Worm (Caenorhabditis elegans) whole organism, young adult: ENCODE data around the gene ama-1.

Source experiments
- B0019.2 ChIP-seq: fragments of 200-800 bp; sonication (Bioruptor generic); conservative IDR thresholded peaks from 2 replicates; pipeline ENCODE4 v1.3.6; 2022; ENCODE audit warnings: missing genetic modification reagents, missing genetic modification characterization, missing compliant biosample characterization
- B0261.1 ChIP-seq: sonication (generic microtip); optimal IDR thresholded peaks from 2 replicates; lab custom pipeline; 2016; ENCODE audit warnings: mild to moderate bottlenecking, missing genetic modification characterization, moderate library complexity, missing compliant biosample characterization
- F39B2.1 ChIP-seq: fragments of 200-800 bp; sonication (Bioruptor generic); IDR thresholded peaks from 2 replicates; pipeline ENCODE4 v1.3.6; 2022; ENCODE audit warnings: missing genetic modification reagents, missing genetic modification characterization, missing compliant biosample characterization
- F57A8.1 ChIP-seq: fragments of 200-800 bp; sonication (Bioruptor generic); optimal IDR thresholded peaks from 2 replicates; lab custom pipeline; 2018; ENCODE audit warnings: mild to moderate bottlenecking, missing genetic modification characterization, moderate library complexity, missing compliant biosample characterization
- K12H6.12 ChIP-seq: fragments of 200-800 bp; sonication (Bioruptor generic); optimal IDR thresholded peaks from 2 replicates; lab custom pipeline; 2018; ENCODE audit warnings: mild to moderate bottlenecking, missing genetic modification characterization, missing compliant biosample characterization
- Y53G8AR.9 ChIP-seq: fragments of 200-800 bp; sonication (Bioruptor generic); conservative IDR thresholded peaks from 2 replicates; pipeline ENCODE4 v1.3.6; 2022; ENCODE audit warnings: missing genetic modification reagents, missing genetic modification characterization, missing compliant biosample characterization
- akir-1 ChIP-seq: fragments of 200-800 bp; sonication (Bioruptor generic); optimal IDR thresholded peaks from 2 replicates; lab custom pipeline; 2018; ENCODE audit warnings: mild to moderate bottlenecking, missing genetic modification characterization, moderate library complexity, missing compliant biosample characterization
- ama-1 ChIP-seq, 3 experiments: fragments of 150-350 bp in 1 of 3; sonication (generic microtip) in 2 of 3; optimal IDR thresholded peaks; 2 replicates each; lab custom pipeline; 2014 to 2018; ENCODE audit warnings: missing biosample characterization in 2 of 3, missing genetic modification characterization in 2 of 3, missing genetic modification reagents in 2 of 3
- atf-7 ChIP-seq: sonication (generic microtip); optimal IDR thresholded peaks from 2 replicates; lab custom pipeline; 2017; ENCODE audit warnings: mild to moderate bottlenecking, missing genetic modification characterization, missing compliant biosample characterization
- athp-1 ChIP-seq: sonication (generic microtip); optimal IDR thresholded peaks from 2 replicates; lab custom pipeline; 2017; ENCODE audit warnings: mild to moderate bottlenecking, missing genetic modification characterization, missing compliant biosample characterization
- attf-3 ChIP-seq: fragments of 200-800 bp; sonication (Bioruptor generic); conservative IDR thresholded peaks from 2 replicates; pipeline ENCODE4 v1.3.6; 2022; ENCODE audit warnings: missing genetic modification reagents, missing genetic modification characterization, missing compliant biosample characterization
- bed-2 ChIP-seq: fragments of 200-800 bp; sonication (Bioruptor generic); IDR thresholded peaks from 2 replicates; pipeline ENCODE4 v1.3.6; 2022; ENCODE audit warnings: missing genetic modification reagents, missing genetic modification characterization, missing compliant biosample characterization
- ceh-58 ChIP-seq: fragments of 200-800 bp; sonication (Bioruptor generic); IDR thresholded peaks from 2 replicates; pipeline ENCODE4 v1.3.6; 2022; ENCODE audit warnings: missing genetic modification characterization, missing compliant biosample characterization
- dpff-1 ChIP-seq: sonication (generic microtip); optimal IDR thresholded peaks from 2 replicates; lab custom pipeline; 2017; ENCODE audit warnings: mild to moderate bottlenecking, missing genetic modification characterization, missing compliant biosample characterization
- dpl-1 ChIP-seq: fragments of 150-350 bp; optimal IDR thresholded peaks from 2 replicates; lab custom pipeline; 2014; ENCODE audit warnings: missing biosample characterization, missing genetic modification reagents, missing genetic modification characterization
- egl-18 ChIP-seq: fragments of 200-800 bp; sonication (Bioruptor generic); IDR thresholded peaks from 2 replicates; pipeline ENCODE4 v1.3.6; 2022; ENCODE audit warnings: missing genetic modification reagents, missing genetic modification characterization, missing compliant biosample characterization
- hlh-12 ChIP-seq: sonication (generic microtip); optimal IDR thresholded peaks from 2 replicates; lab custom pipeline; 2016; ENCODE audit warnings: missing genetic modification characterization, missing compliant biosample characterization
- hmg-1.2 ChIP-seq: fragments of 200-800 bp; sonication (Bioruptor generic); IDR thresholded peaks from 2 replicates; pipeline ENCODE4 v1.3.6; 2022; ENCODE audit warnings: missing genetic modification reagents, missing genetic modification characterization, missing compliant biosample characterization
- hrde-1 ChIP-seq: sonication (generic microtip); optimal IDR thresholded peaks from 2 replicates; lab custom pipeline; 2016; ENCODE audit warnings: missing genetic modification characterization, mild to moderate bottlenecking, missing compliant biosample characterization, moderate library complexity, missing genotype, missing genetic modification reagents, borderline replicate concordance
- hsf-1 ChIP-seq: fragments of 200-800 bp; sonication (Bioruptor generic); IDR thresholded peaks from 2 replicates; pipeline ENCODE4 v1.3.6; 2022; ENCODE audit warnings: missing genetic modification reagents, missing genetic modification characterization, missing compliant biosample characterization
- lag-1 ChIP-seq: fragments of 200-800 bp; sonication (Bioruptor generic); IDR thresholded peaks from 2 replicates; pipeline ENCODE4 v1.3.6; 2022; ENCODE audit warnings: missing genetic modification reagents, missing genetic modification characterization, missing compliant biosample characterization
- lin-26 ChIP-seq: fragments of 200-800 bp; sonication (Bioruptor generic); IDR thresholded peaks from 2 replicates; pipeline ENCODE4 v1.3.6; 2022; ENCODE audit warnings: missing genetic modification reagents, missing genetic modification characterization, missing compliant biosample characterization
- madf-3 ChIP-seq: fragments of 200-800 bp; sonication (Bioruptor generic); IDR thresholded peaks from 2 replicates; pipeline ENCODE4 v1.3.6; 2022; ENCODE audit warnings: missing genetic modification reagents, missing genetic modification characterization, missing compliant biosample characterization
- madf-6 ChIP-seq: fragments of 200-800 bp; sonication (Bioruptor generic); IDR thresholded peaks from 2 replicates; pipeline ENCODE4 v1.3.6; 2022; ENCODE audit warnings: missing genetic modification reagents, missing genetic modification characterization, missing compliant biosample characterization
- nfyb-1 ChIP-seq: fragments of 200-800 bp; sonication (Bioruptor generic); IDR thresholded peaks from 2 replicates; pipeline ENCODE4 v1.3.6; 2022; ENCODE audit warnings: missing genetic modification reagents, missing genetic modification characterization, missing compliant biosample characterization
- nhr-179 ChIP-seq: sonication (generic microtip); optimal IDR thresholded peaks from 2 replicates; lab custom pipeline; 2016; ENCODE audit warnings: mild to moderate bottlenecking, missing genetic modification characterization, missing compliant biosample characterization
- nhr-80 ChIP-seq: sonication (generic microtip); optimal IDR thresholded peaks from 2 replicates; lab custom pipeline; 2016; ENCODE audit warnings: missing genetic modification characterization, missing compliant biosample characterization
- rec-8 ChIP-seq, 2 experiments: sonication (generic microtip); optimal IDR thresholded peaks; 2 replicates each; lab custom pipeline; 2016; ENCODE audit warnings: mild to moderate bottlenecking in 2 of 2, missing genetic modification characterization in 2 of 2, missing genetic modification reagents in 2 of 2, missing genotype in 2 of 2, missing biosample characterization in 1 of 2, missing compliant biosample characterization in 1 of 2, moderate library complexity in 1 of 2
- snpc-1.3 ChIP-seq: sonication (generic microtip); optimal IDR thresholded peaks from 2 replicates; lab custom pipeline; 2017; ENCODE audit warnings: missing genetic modification characterization, mild to moderate bottlenecking, missing compliant biosample characterization, antibody characterized with exemption, moderate library complexity, missing genotype, missing genetic modification reagents; ENCODE audit not compliant: insufficient read depth
- snpc-4 ChIP-seq, 5 experiments: fragments of 150-350 bp in 1 of 5; sonication (generic microtip) in 4 of 5; optimal IDR thresholded peaks; 2 replicates each; lab custom pipeline; 2014 to 2018; ENCODE audit warnings: missing genetic modification characterization in 5 of 5, missing biosample characterization in 3 of 5, antibody characterized with exemption in 2 of 5, mild to moderate bottlenecking in 2 of 5, missing compliant biosample characterization in 2 of 5, missing genotype in 2 of 5, moderate library complexity in 2 of 5, missing genetic modification reagents in 1 of 5
- somi-1 ChIP-seq: fragments of 200-800 bp; sonication (Bioruptor generic); optimal IDR thresholded peaks from 2 replicates; lab custom pipeline; 2018; ENCODE audit warnings: mild to moderate bottlenecking, missing genetic modification characterization, missing compliant biosample characterization
- sptf-2 ChIP-seq: fragments of 200-800 bp; sonication (Bioruptor generic); optimal IDR thresholded peaks from 2 replicates; lab custom pipeline; 2018; ENCODE audit warnings: mild to moderate bottlenecking, missing genetic modification characterization, missing compliant biosample characterization
- unc-130 ChIP-seq: sonication (generic microtip); optimal IDR thresholded peaks from 2 replicates; lab custom pipeline; 2016; ENCODE audit warnings: missing genetic modification reagents, missing genetic modification characterization, missing compliant biosample characterization
- ztf-26 ChIP-seq: sonication (generic microtip); optimal IDR thresholded peaks from 2 replicates; lab custom pipeline; 2017; ENCODE audit warnings: missing genetic modification characterization, missing compliant biosample characterization
- ztf-28 ChIP-seq: fragments of 200-800 bp; sonication (Bioruptor generic); IDR thresholded peaks from 2 replicates; pipeline ENCODE4 v1.3.6; 2022; ENCODE audit warnings: missing genetic modification reagents, missing genetic modification characterization, missing compliant biosample characterization

The ama-1 gene

DNA sequence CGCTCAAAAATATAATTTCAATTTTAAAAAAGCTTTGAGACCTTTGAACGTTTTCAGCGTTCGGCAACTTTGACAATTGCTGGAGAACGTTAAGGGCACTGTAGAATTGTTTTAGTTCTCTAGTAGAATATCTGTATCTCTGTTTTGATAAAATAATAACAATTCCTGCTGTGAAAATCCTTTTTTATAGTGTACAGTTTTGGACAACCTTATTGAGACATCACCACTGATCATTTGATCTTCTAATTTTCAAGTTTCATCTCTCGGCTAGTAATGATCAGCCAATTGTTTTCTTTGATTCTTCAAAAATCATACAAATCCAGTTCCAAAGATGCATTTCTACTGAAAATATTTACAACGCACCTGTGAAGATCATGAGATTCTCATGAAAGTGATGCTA is 44.7 kb downstream of the ama-1 start, which contains the start of gene F15E6.10:
Gene F15E6.10, plus strand, starts transcription at position 301 of the 400 bp plus-strand sequence.
- no peak for TF ChIP-seq K12H6.12 (tag; lab: Kevin White, UChicago)
- TF ChIP-seq rec-8 (tag; optimal IDR thresholded peaks at IDR 0.05; lab: Kevin White, UChicago): no peak
- no peak for TF ChIP-seq dpff-1 (tag; lab: Kevin White, UChicago)
- TF ChIP-seq sptf-2: no peak
- no peak for TF ChIP-seq hrde-1 (tag; lab: Kevin White, UChicago)
- TF ChIP-seq hsf-1: no peak
- TF ChIP-seq nhr-80 (tag; lab: Kevin White, UChicago): no peak
- no peak for TF ChIP-seq egl-18 (GFP tag; lab: Robert Waterston, UW)
- no peak for TF ChIP-seq dpl-1
- no peak for TF ChIP-seq B0019.2 (GFP tag; lab: Robert Waterston, UW)
- no peak for TF ChIP-seq athp-1 (tag; lab: Kevin White, UChicago)
- TF ChIP-seq snpc-1.3 (tag; lab: Kevin White, UChicago): no peak
- no peak for TF ChIP-seq nhr-179 (tag; lab: Kevin White, UChicago)
- TF ChIP-seq attf-3 (GFP tag; lab: Robert Waterston, UW): no peak
- no peak for TF ChIP-seq hlh-12 (tag; lab: Kevin White, UChicago)
- TF ChIP-seq F57A8.1: no peak
- TF ChIP-seq snpc-4 (GFP tag; optimal IDR thresholded peaks at IDR 0.05; lab: Kevin White, UChicago): no peak
- TF ChIP-seq snpc-4 (tag; optimal IDR thresholded peaks at IDR 0.05; lab: Kevin White, UChicago): no peak

DNA sequence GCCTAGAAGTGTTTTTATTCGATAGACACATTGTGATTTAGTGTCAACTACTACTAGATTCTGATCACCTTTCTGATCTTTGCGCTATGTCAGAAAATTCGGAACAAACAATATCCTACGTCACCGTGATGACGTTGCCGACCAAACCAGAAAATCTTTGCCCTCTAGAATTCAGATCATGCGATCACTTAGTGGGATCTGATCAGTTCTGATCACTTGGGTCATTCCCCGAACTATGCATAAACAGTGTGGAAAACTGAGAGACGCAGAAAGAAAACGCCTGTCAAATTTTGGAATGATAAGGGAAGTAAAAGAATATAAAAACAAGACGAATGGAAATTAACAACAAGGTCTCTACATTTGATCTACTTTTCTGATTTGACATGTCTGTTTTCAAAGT is 46.7 kb downstream of the ama-1 start, which contains the start of gene F15E6.3:
Gene F15E6.3, plus strand, starts transcription at position 344 of the 400 bp plus-strand sequence.
- TF ChIP-seq somi-1 (GFP tag; lab: Kevin White, UChicago) (peak; percentile 14), nfyb-1 (peak; percentile 22; the same call in 1 of the 2 replicates), ceh-58 (GFP tag; lab: Robert Waterston, UW) (no peak), atf-7 (tag; lab: Kevin White, UChicago) (peak; percentile 34), nhr-80 (tag; lab: Kevin White, UChicago) (peak; percentile 1), ztf-26 (tag; lab: Kevin White, UChicago) (peak; percentile 67), hmg-1.2 (peak; percentile 58; the same call in 1 of the 2 replicates), akir-1 (GFP tag; lab: Kevin White, UChicago) (no peak)

DNA sequence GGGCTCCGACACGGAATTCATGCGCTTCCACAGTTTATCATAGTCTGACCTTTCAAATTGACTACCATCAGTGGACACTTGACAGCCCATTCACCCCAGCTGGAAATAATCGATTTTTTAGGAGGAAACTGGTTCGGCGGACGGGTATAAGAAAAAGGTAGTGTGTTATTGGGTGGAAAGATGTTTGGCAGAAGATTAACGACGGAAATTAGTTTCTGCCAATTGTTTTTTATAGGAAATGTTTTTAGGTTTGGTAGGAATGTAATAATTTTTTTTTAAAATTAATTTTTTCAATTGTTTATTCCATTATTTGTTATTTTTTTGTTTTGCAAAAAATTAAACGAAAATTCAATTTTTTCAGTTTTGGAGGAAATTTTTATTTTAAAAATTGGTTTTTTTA is 51.1 kb downstream of the ama-1 start, which contains the start of gene F15E6.9:
Gene F15E6.9, minus strand, starts transcription at position 101 of the 400 bp plus-strand sequence.
- TF ChIP-seq lin-26 (GFP tag; lab: Robert Waterston, UW): no peak
- no peak for TF ChIP-seq snpc-1.3 (tag; lab: Kevin White, UChicago)
- no peak for TF ChIP-seq nhr-179 (tag; lab: Kevin White, UChicago)
- no peak for TF ChIP-seq lag-1
- no peak for TF ChIP-seq hlh-12 (tag; lab: Kevin White, UChicago)
- no peak for TF ChIP-seq ztf-28
- TF ChIP-seq madf-3 (GFP tag; lab: Robert Waterston, UW): no peak
- TF ChIP-seq madf-6 (GFP tag; lab: Robert Waterston, UW): no peak
- TF ChIP-seq ama-1 (optimal IDR thresholded peaks at IDR 0.05; lab: Kevin White, UChicago): no peak
- TF ChIP-seq ama-1 (GFP tag; optimal IDR thresholded peaks at IDR 0.05; lab: Kevin White, UChicago): no peak
- no peak for TF ChIP-seq Y53G8AR.9 (GFP tag; lab: Robert Waterston, UW)
- no peak for TF ChIP-seq unc-130 (GFP tag; lab: Kevin White, UChicago)

DNA sequence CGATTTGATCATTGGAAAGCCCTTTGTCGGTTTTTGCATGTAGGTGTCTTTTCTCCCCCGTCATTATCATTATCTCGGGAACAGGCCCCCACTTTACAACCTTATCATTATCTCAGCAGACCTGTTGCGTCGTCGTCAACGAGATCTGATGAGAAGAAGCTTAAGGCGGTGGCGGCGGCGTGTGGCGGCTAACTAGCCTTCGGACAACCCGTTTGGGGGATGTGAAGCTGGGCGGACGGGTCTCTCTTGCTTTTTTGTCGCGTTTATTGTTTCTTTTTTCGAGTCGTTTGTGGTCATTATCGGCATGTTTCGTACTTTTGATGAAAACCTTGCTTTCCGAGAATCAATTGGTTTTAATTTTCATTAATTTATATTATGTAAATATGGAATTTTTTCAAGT is 52.1 kb downstream of the ama-1 start:
- TF ChIP-seq B0261.1 (tag; lab: Kevin White, UChicago) (no peak), hsf-1 (no peak), bed-2 (GFP tag; lab: Robert Waterston, UW) (no peak), hrde-1 (tag; lab: Kevin White, UChicago) (no peak), nhr-179 (tag; lab: Kevin White, UChicago) (no peak), B0019.2 (GFP tag; lab: Robert Waterston, UW) (no peak), F39B2.1 (GFP tag; lab: Robert Waterston, UW) (no peak)
- TF ChIP-seq, all 124 proteins: peak for 0
